Worm (Caenorhabditis elegans): ENCODE measurements around the gene F10E7.6.

ce11 chrII:7073537-7073913, 39.4 kb upstream of the F10E7.6 start, which contains the start of gene kat-1:
- TF ChIP-seq ceh-2 (tag; optimal IDR thresholded peaks at IDR 0.05) (no peak), fkh-10 (GFP tag; optimal IDR thresholded peaks at IDR 0.05) (no peak), ceh-6 (GFP tag; optimal IDR thresholded peaks at IDR 0.05) (no peak), ceh-24 (tag; optimal IDR thresholded peaks at IDR 0.05) (no peak), sdc-2 (tag; optimal IDR thresholded peaks at IDR 0.05) (no peak), ceh-9 (tag; optimal IDR thresholded peaks at IDR 0.05) (no peak), pax-1 (tag; optimal IDR thresholded peaks at IDR 0.05) (no peak), nhr-11 (tag; optimal IDR thresholded peaks at IDR 0.05) (no peak), ztf-16 (tag; optimal IDR thresholded peaks at IDR 0.05) (no peak), unc-42 (tag; optimal IDR thresholded peaks at IDR 0.05) (no peak), pha-4 (tag; optimal IDR thresholded peaks at IDR 0.05) (no peak), hlh-30 (tag; optimal IDR thresholded peaks at IDR 0.05; ENCODE audit: insufficient read depth) (no peak)

Data from whole organism, late embryonic.